Fruit fly (Drosophila melanogaster) whole organism, wandering third instar larva: Measurements from ENCODE around the gene CG12992.

Source experiments
- Abd-B ChIP-seq: fragments of >200 bp; optimal IDR thresholded peaks from 2 replicates; lab custom pipeline; 2017; ENCODE audit warnings: missing biosample characterization, missing genetic modification characterization
- CG32264 ChIP-seq: fragments of 200-800 bp; sonication (Bioruptor generic); optimal IDR thresholded peaks from 2 replicates; lab custom pipeline; 2016; ENCODE audit warnings: missing biosample characterization, missing genetic modification characterization
- CG9705 ChIP-seq: fragments of 200-800 bp; sonication (Bioruptor generic); optimal IDR thresholded peaks from 2 replicates; lab custom pipeline; 2018; ENCODE audit warnings: missing biosample characterization, mild to moderate bottlenecking, missing genetic modification characterization
- CrebA ChIP-seq: fragments of 200-800 bp; sonication (Bioruptor generic); optimal IDR thresholded peaks from 2 replicates; lab custom pipeline; 2016; ENCODE audit warnings: missing biosample characterization, mild to moderate bottlenecking, missing genetic modification characterization, borderline replicate concordance
- Dfd ChIP-seq: fragments of >200 bp; optimal IDR thresholded peaks from 2 replicates; lab custom pipeline; 2017; ENCODE audit warnings: missing biosample characterization, missing genetic modification characterization
- Dif ChIP-seq: fragments of 200-275, 200-300 bp; sonication (Bioruptor generic); optimal IDR thresholded peaks from 2 replicates; lab custom pipeline; 2018; ENCODE audit warnings: missing biosample characterization, missing genetic modification characterization; ENCODE audit not compliant: partially characterized antibody
- GATAd ChIP-seq: sonication (Bioruptor generic); optimal IDR thresholded peaks from 2 replicates; lab custom pipeline; 2016; ENCODE audit warnings: missing biosample characterization, missing genetic modification characterization
- HLH106 ChIP-seq: fragments of 200-800 bp; optimal IDR thresholded peaks from 3 replicates; lab custom pipeline; 2019; ENCODE audit warnings: missing biosample characterization, mild to moderate bottlenecking, missing genetic modification characterization, moderate library complexity
- Hnf4 ChIP-seq: fragments of 200-800 bp; sonication (Bioruptor generic); optimal IDR thresholded peaks from 2 replicates; lab custom pipeline; 2016; ENCODE audit warnings: missing biosample characterization, mild to moderate bottlenecking, missing genetic modification characterization
- Hr78 ChIP-seq: fragments of >200 bp; optimal IDR thresholded peaks from 2 replicates; lab custom pipeline; 2017; ENCODE audit warnings: missing biosample characterization, missing genetic modification characterization
- Hr83 ChIP-seq: fragments of 200-300 bp; sonication (Bioruptor generic); optimal IDR thresholded peaks from 2 replicates; lab custom pipeline; 2016; ENCODE audit warnings: missing biosample characterization, mild to moderate bottlenecking, missing genetic modification characterization, moderate library complexity; ENCODE audit not compliant: poor library complexity, severe bottlenecking
- Jra ChIP-seq: sonication (Bioruptor generic); optimal IDR thresholded peaks from 2 replicates; lab custom pipeline; 2016; ENCODE audit warnings: missing biosample characterization, missing genetic modification characterization
- Mio ChIP-seq: sonication (Bioruptor generic); optimal IDR thresholded peaks from 2 replicates; lab custom pipeline; 2016; ENCODE audit warnings: missing biosample characterization, missing genetic modification characterization
- Myc ChIP-seq: fragments of >200 bp; optimal IDR thresholded peaks from 2 replicates; lab custom pipeline; 2017
- N ChIP-seq: fragments of >200 bp; optimal IDR thresholded peaks from 2 replicates; lab custom pipeline; 2018; ENCODE audit warnings: missing biosample characterization, missing external identifiers, missing genetic modification characterization
- OdsH ChIP-seq: fragments of 200-800 bp; sonication (Bioruptor generic); optimal IDR thresholded peaks from 2 replicates; lab custom pipeline; 2016; ENCODE audit warnings: missing biosample characterization, mild to moderate bottlenecking, missing genetic modification characterization
- Rel ChIP-seq, 2 experiments: fragments of 200-800 bp; sonication (Bioruptor generic) in 1 of 2; optimal IDR thresholded peaks; 2 replicates in 1 of 2; 3 replicates in 1 of 2; lab custom pipeline; 2016 to 2019; ENCODE audit warnings: mild to moderate bottlenecking in 2 of 2, missing biosample characterization in 2 of 2, missing genetic modification characterization in 2 of 2, moderate library complexity in 1 of 2
- Sp1 ChIP-seq: fragments of 200-800 bp; sonication (Bioruptor generic); optimal IDR thresholded peaks from 3 replicates; lab custom pipeline; 2019; ENCODE audit warnings: missing biosample characterization, mild to moderate bottlenecking, missing genetic modification characterization, moderate library complexity
- Vsx2 ChIP-seq: fragments of 200-300, 225-300 bp; sonication (Bioruptor generic); optimal IDR thresholded peaks from 2 replicates; lab custom pipeline; 2018; ENCODE audit warnings: missing biosample characterization, missing genetic modification characterization; ENCODE audit not compliant: partially characterized antibody
- br ChIP-seq: fragments of 200-800 bp; sonication (Bioruptor generic); optimal IDR thresholded peaks from 2 replicates; lab custom pipeline; 2016; ENCODE audit warnings: missing biosample characterization, missing genetic modification characterization
- brk ChIP-seq: fragments of 200-800 bp; sonication (Bioruptor generic); optimal IDR thresholded peaks from 2 replicates; lab custom pipeline; 2016; ENCODE audit warnings: missing biosample characterization, mild to moderate bottlenecking, missing genetic modification characterization
- dl ChIP-seq, 2 experiments: fragments of 175-275, 200-275 bp in 1 of 2; fragments of 200-275 bp in 1 of 2; sonication (Bioruptor generic); optimal IDR thresholded peaks; lab custom pipeline; 2018; ENCODE audit warnings: mild to moderate bottlenecking in 2 of 2, missing biosample characterization in 2 of 2, missing genetic modification characterization in 2 of 2, moderate library complexity in 2 of 2; ENCODE audit not compliant: partially characterized antibody in 2 of 2, insufficient read depth in 1 of 2
- dmrt93B ChIP-seq: fragments of 200-800 bp; sonication (Bioruptor generic); optimal IDR thresholded peaks from 2 replicates; lab custom pipeline; 2018; ENCODE audit warnings: missing biosample characterization, mild to moderate bottlenecking, missing genetic modification characterization
- dsf ChIP-seq: sonication (Bioruptor generic); optimal IDR thresholded peaks from 2 replicates; lab custom pipeline; 2016; ENCODE audit warnings: missing biosample characterization, missing genetic modification characterization, borderline replicate concordance
- ey ChIP-seq: fragments of 200-800 bp; sonication (Bioruptor generic); optimal IDR thresholded peaks from 2 replicates; lab custom pipeline; 2016; ENCODE audit warnings: missing biosample characterization, missing genetic modification characterization
- fru ChIP-seq: fragments of 200-800 bp; sonication (Bioruptor generic); optimal IDR thresholded peaks from 3 replicates; lab custom pipeline; 2016; ENCODE audit warnings: missing biosample characterization, mild to moderate bottlenecking, missing genetic modification characterization
- h ChIP-seq: fragments of 200-800 bp; sonication (Bioruptor generic); optimal IDR thresholded peaks from 3 replicates; lab custom pipeline; 2016; ENCODE audit warnings: missing biosample characterization, mild to moderate bottlenecking, missing genetic modification characterization
- jim ChIP-seq: fragments of 175-275, 200-325 bp; sonication (Bioruptor generic); optimal IDR thresholded peaks from 2 replicates; lab custom pipeline; 2016; ENCODE audit warnings: missing biosample characterization, mild to moderate bottlenecking, missing genetic modification characterization
- lola ChIP-seq: fragments of >200 bp; optimal IDR thresholded peaks from 2 replicates; lab custom pipeline; 2017; ENCODE audit warnings: missing biosample characterization, missing genetic modification characterization
- pan ChIP-seq: fragments of >200 bp; optimal IDR thresholded peaks from 2 replicates; lab custom pipeline; 2017
- psq ChIP-seq: fragments of 200-800 bp; sonication (Bioruptor generic); optimal IDR thresholded peaks from 3 replicates; lab custom pipeline; 2017; ENCODE audit warnings: missing biosample characterization, mild to moderate bottlenecking, missing genetic modification characterization, moderate library complexity
- rgr ChIP-seq: fragments of 200-800 bp; sonication (Bioruptor generic); optimal IDR thresholded peaks from 3 replicates; lab custom pipeline; 2016; ENCODE audit warnings: missing biosample characterization, mild to moderate bottlenecking, missing genetic modification characterization
- sage ChIP-seq: fragments of 200-800 bp; sonication (Bioruptor generic); optimal IDR thresholded peaks from 2 replicates; lab custom pipeline; 2016; ENCODE audit warnings: missing biosample characterization, mild to moderate bottlenecking, missing genetic modification characterization
- sv ChIP-seq: fragments of 200-800 bp; sonication (Bioruptor generic); optimal IDR thresholded peaks from 3 replicates; lab custom pipeline; 2016; ENCODE audit warnings: missing biosample characterization, missing genetic modification characterization
- tai ChIP-seq: sonication (Bioruptor generic); optimal IDR thresholded peaks from 2 replicates; lab custom pipeline; 2016; ENCODE audit warnings: missing biosample characterization, missing genetic modification characterization
- usp ChIP-seq: fragments of >200 bp; optimal IDR thresholded peaks from 2 replicates; lab custom pipeline; 2017; ENCODE audit warnings: missing biosample characterization, missing genetic modification characterization
- woc ChIP-seq: sonication (Bioruptor generic); optimal IDR thresholded peaks from 2 replicates; lab custom pipeline; 2016; ENCODE audit warnings: missing biosample characterization, mild to moderate bottlenecking, missing genetic modification characterization

CG12992 gene

dm6 chrX:17602466-17602865 lies 13.8 kb downstream of the CG12992 start:
- TF ChIP-seq tai (no peak), Rel (GFP tag; optimal IDR thresholded peaks at IDR 0.05; lab: Kevin White, UChicago) (no peak), Rel (tag; optimal IDR thresholded peaks at IDR 0.05; lab: Kevin White, UChicago) (no peak), Vsx2 (GFP tag; lab: Kevin White, UChicago) (no peak), GATAd (GFP tag; lab: Kevin White, UChicago) (no peak)

DNA sequence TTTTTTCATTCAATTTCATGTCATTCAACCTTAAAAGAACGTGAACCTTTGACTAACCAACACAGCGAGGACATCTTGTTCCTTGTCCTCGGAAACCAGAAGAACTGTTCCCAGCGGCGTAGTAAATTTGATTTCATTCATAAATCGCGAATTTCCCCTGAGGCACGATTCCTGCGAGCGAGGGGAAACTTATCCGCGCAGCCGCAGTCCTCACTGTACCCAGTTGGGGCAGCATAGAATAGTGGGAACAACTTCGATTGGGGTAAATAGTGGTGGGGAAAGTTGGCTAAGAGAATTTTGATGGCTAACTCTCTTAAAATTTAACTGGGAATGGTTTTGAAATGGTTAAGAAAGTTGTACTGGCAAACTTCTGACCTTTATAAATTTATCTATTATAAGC lies 22.8 kb downstream of the CG12992 start:
- no peak for TF ChIP-seq dsf (GFP tag; lab: Kevin White, UChicago)
- TF ChIP-seq Hr78 = no peak

DNA sequence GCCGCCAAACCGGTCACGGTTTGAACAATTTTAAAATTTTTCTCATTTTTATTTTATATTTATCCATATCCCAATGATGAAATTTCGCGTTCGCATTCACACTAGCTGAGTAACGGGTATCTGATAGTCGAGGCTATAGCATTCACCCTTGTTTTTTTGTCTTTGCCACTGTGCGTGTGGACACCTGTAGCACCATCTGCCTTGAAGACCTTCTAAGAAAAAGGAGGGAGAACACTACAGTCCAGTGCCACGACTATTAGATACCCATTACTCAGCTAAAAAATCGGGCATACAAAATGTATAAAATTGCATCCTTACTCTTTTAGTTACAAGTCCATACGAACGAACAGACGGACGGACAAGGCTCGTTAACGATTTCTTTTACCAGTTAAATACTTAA lies 33.5 kb downstream of the CG12992 start:
- TF ChIP-seq CrebA (GFP tag; lab: Kevin White, UChicago) (no peak), Dfd (peak; percentile 41)
- TF ChIP-seq, all 38 proteins: peak for 1

- TF ChIP-seq tai = peak; percentile 77
- TF ChIP-seq N (GFP tag; lab: Kevin White, UChicago) = no peak
- no peak for TF ChIP-seq CG9705
- no peak for TF ChIP-seq sv (GFP tag; lab: Kevin White, UChicago)
- TF ChIP-seq psq (GFP tag; lab: Kevin White, UChicago) = no peak
- peak; percentile 56 for TF ChIP-seq brk (GFP tag; lab: Kevin White, UChicago)
- TF ChIP-seq CrebA (GFP tag; lab: Kevin White, UChicago) = no peak
- TF ChIP-seq Rel (GFP tag; optimal IDR thresholded peaks at IDR 0.05; lab: Kevin White, UChicago) = peak; percentile 68
- TF ChIP-seq Rel (tag; optimal IDR thresholded peaks at IDR 0.05; lab: Kevin White, UChicago) = peak; percentile 76
- TF ChIP-seq Sp1 (GFP tag; lab: Kevin White, UChicago) = no peak
- no peak for TF ChIP-seq sage
These were observed 35.7 kb downstream of the CG12992 start for dm6 chrX:17624223-17624982.

DNA sequence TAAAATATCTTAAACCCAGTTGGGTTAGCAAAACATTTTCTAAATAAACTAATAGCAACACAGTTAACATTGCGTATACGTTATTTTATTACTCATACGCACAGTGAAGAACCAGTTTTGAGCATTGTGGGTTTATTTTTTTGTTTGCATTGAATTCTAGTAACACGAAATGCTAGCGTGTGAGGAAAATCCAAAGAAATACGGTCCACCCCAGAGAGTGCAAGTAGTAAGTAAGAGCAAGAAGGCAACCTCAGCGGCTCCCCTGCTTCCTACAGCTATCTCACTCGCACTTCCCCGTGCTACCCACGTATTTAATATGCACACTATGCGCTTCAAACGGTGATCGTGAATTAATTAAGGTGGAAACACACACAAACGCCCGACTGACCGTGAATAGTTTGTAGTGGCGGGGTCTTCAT lies 36.3 kb downstream of the CG12992 start:
- no peak for TF ChIP-seq jim
- TF ChIP-seq Hr83 (GFP tag; lab: Kevin White, UChicago) = peak; percentile 29
- TF ChIP-seq fru (GFP tag; lab: Kevin White, UChicago) = peak; percentile 94
- TF ChIP-seq ey (GFP tag; lab: Kevin White, UChicago) = peak; percentile 91
- TF ChIP-seq Mio (GFP tag; lab: Kevin White, UChicago) = peak; percentile 39
- no peak for TF ChIP-seq Myc (lab: Kevin White, UChicago)
- TF ChIP-seq usp (GFP tag; lab: Kevin White, UChicago) = no peak
- no peak for TF ChIP-seq pan (lab: Kevin White, UChicago)
- TF ChIP-seq sv (GFP tag; lab: Kevin White, UChicago) = peak; percentile 76
- no peak for TF ChIP-seq dl (GFP tag; optimal IDR thresholded peaks at IDR 0.05; lab: Kevin White, UChicago; ENCODE audit: insufficient read depth in 1 of 2, partially characterized antibody in 2 of 2)
- TF ChIP-seq Sp1 (GFP tag; lab: Kevin White, UChicago) = peak; percentile 91
- TF ChIP-seq CG32264 (GFP tag; lab: Kevin White, UChicago) = peak; percentile 89
- TF ChIP-seq Rel (GFP tag; optimal IDR thresholded peaks at IDR 0.05; lab: Kevin White, UChicago) = no peak
- no peak for TF ChIP-seq Rel (tag; optimal IDR thresholded peaks at IDR 0.05; lab: Kevin White, UChicago)
- peak; percentile 85 for TF ChIP-seq psq (GFP tag; lab: Kevin White, UChicago)
- TF ChIP-seq brk (GFP tag; lab: Kevin White, UChicago) = no peak
- TF ChIP-seq CG9705 = peak; percentile 66
- no peak for TF ChIP-seq Abd-B
- peak; percentile 92 for TF ChIP-seq rgr (GFP tag; lab: Kevin White, UChicago)
- no peak for TF ChIP-seq Dfd
- peak; percentile 50 for TF ChIP-seq Jra (GFP tag; lab: Kevin White, UChicago)
- peak; percentile 89 for TF ChIP-seq OdsH (GFP tag; lab: Kevin White, UChicago)
- peak; percentile 84 for TF ChIP-seq Hnf4
- no peak for TF ChIP-seq Vsx2 (GFP tag; lab: Kevin White, UChicago)
- TF ChIP-seq HLH106 (tag; lab: Kevin White, UChicago) = peak; percentile 91
- no peak for TF ChIP-seq lola (GFP tag; lab: Kevin White, UChicago)
- TF ChIP-seq GATAd (GFP tag; lab: Kevin White, UChicago) = no peak
- peak; percentile 92 for TF ChIP-seq h (GFP tag; lab: Kevin White, UChicago)
- peak; percentile 91 for TF ChIP-seq br (GFP tag; lab: Kevin White, UChicago)
- TF ChIP-seq dmrt93B (GFP tag; lab: Kevin White, UChicago) = peak; percentile 81
- no peak for TF ChIP-seq Dif (GFP tag; lab: Kevin White, UChicago)
- TF ChIP-seq sage = peak; percentile 68
- no peak for TF ChIP-seq CrebA (GFP tag; lab: Kevin White, UChicago)
- TF ChIP-seq tai = peak; percentile 33
- peak; percentile 59 for TF ChIP-seq woc
- TF ChIP-seq dsf (GFP tag; lab: Kevin White, UChicago) = no peak
- no peak for TF ChIP-seq N (GFP tag; lab: Kevin White, UChicago)
- TF ChIP-seq Hr78 = no peak
